Fruit fly (Drosophila melanogaster): Measurements from ENCODE around the gene ArgRS.
A peak's percentile ranks its signal among the peaks of the same experiment; 100 is the strongest.

- TF ChIP-seq CG8301 (tag; optimal IDR thresholded peaks at IDR 0.05) (peak; percentile 81), Pif1B (GFP tag; optimal IDR thresholded peaks at IDR 0.05) (peak; percentile 91), CG8159 (tag; optimal IDR thresholded peaks at IDR 0.05) (peak; percentile 86)
These were observed 42.7 kb upstream of the ArgRS start for dm6 chrX:15886411-15887246.

All from whole organism, pupa.